Worm (Caenorhabditis elegans): ENCODE measurements around the gene npr-29.

ce11 chrIII:9201977-9202376 lies 13.3 kb downstream of the npr-29 start:
- TF ChIP-seq him-1 (tag; optimal IDR thresholded peaks at IDR 0.05) = no peak
- no peak for TF ChIP-seq W03F9.2 (tag; optimal IDR thresholded peaks at IDR 0.05)
- TF ChIP-seq dao-5 (tag; optimal IDR thresholded peaks at IDR 0.05) = no peak

Data from whole organism, L4/young adult.